Fruit fly (Drosophila melanogaster): ENCODE data around the gene FucT6.
A peak's percentile ranks its signal among the peaks of the same experiment; 100 is the strongest.

The FucT6 gene

DNA sequence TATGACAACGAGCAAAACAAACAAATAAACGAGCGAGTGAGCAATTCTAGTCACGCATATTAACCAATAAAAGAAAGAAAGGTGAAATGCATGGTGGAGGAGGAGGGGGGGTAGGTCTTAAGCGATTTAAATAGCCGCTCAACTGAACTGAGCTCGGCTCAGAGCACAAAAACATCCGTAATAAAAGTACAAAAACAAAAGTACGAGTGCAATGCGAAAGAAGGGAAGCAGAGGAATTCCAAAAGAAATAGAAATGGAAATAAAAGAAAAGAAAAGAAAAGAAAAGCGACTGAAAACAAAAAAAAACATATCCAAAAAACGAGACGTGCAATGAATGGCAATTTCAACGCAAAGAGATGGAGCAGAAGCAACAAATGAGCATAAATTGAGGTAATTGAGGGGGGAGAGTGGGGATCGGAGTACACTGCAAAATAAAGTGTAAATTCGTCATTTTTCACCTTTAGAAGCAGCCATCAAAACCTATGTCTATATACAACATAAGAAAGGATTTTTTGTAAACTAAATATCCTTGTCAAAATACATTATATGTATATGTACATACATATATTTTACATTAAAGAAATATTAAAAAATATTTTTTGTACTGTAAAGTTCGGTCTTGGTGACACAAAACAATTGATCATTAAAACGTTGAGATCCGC is 51.4 kb downstream of the FucT6 start (continued):
- TF ChIP-seq Scr (GFP tag; IDR thresholded peaks at IDR 0.05; ENCODE audit: partially characterized antibody) (no peak), CG14965 (GFP tag; optimal IDR thresholded peaks at IDR 0.05; ENCODE audit: borderline replicate concordance) (no peak), Atf3 (GFP tag; optimal IDR thresholded peaks at IDR 0.05) (no peak), CrebB (tag; optimal IDR thresholded peaks at IDR 0.05) (no peak), CG33557 (GFP tag; optimal IDR thresholded peaks at IDR 0.05) (no peak), chif (GFP tag; optimal IDR thresholded peaks at IDR 0.05) (no peak), CG17912 (GFP tag; optimal IDR thresholded peaks at IDR 0.05) (no peak), Neu2 (GFP tag; optimal IDR thresholded peaks at IDR 0.05; ENCODE audit: borderline replicate concordance) (no peak), CG17328 (GFP tag; IDR thresholded peaks at IDR 0.05) (no peak), CG1529 (GFP tag; optimal IDR thresholded peaks at IDR 0.05) (no peak), CG8290 (GFP tag; optimal IDR thresholded peaks at IDR 0.05) (no peak), CG8290 (tag; optimal IDR thresholded peaks at IDR 0.05) (no peak), Bteb2 (GFP tag; optimal IDR thresholded peaks at IDR 0.05) (no peak), tll (GFP tag; optimal IDR thresholded peaks at IDR 0.05) (no peak), slp2 (GFP tag; optimal IDR thresholded peaks at IDR 0.05) (no peak), CG7963 (GFP tag; IDR thresholded peaks at IDR 0.05; ENCODE audit: partially characterized antibody) (no peak), Ptx1 (GFP tag; IDR thresholded peaks at IDR 0.05) (peak; percentile 24; the same call in 1 of the 2 replicates), Xrp1 (GFP tag; IDR thresholded peaks at IDR 0.05) (0 out of 2 replicates have a peak, but pooled peaks have one; percentile 34), Mrtf (GFP tag; IDR thresholded peaks at IDR 0.05) (no peak), Dref (GFP tag; IDR thresholded peaks at IDR 0.05) (no peak), da (GFP tag; optimal IDR thresholded peaks at IDR 0.05) (no peak), h (optimal IDR thresholded peaks at IDR 0.05) (no peak), CG9215 (GFP tag; IDR thresholded peaks at IDR 0.05) (no peak), nmo (GFP tag; optimal IDR thresholded peaks at IDR 0.05) (peak; percentile 39), CG12744 (GFP tag; optimal IDR thresholded peaks at IDR 0.05) (no peak), Hmx (GFP tag; optimal IDR thresholded peaks at IDR 0.05) (no peak), pum (GFP tag; optimal IDR thresholded peaks at IDR 0.05) (no peak), tna (GFP tag; IDR thresholded peaks at IDR 0.05; ENCODE audit: partially characterized antibody) (no peak), CG14860 (GFP tag; IDR thresholded peaks at IDR 0.05; ENCODE audit: partially characterized antibody) (no peak), Dll (GFP tag; IDR thresholded peaks at IDR 0.05; ENCODE audit: partially characterized antibody) (no peak), crc (GFP tag; optimal IDR thresholded peaks at IDR 0.05) (no peak), mam (GFP tag; optimal IDR thresholded peaks at IDR 0.05) (no peak), jing (GFP tag; optimal IDR thresholded peaks at IDR 0.05) (no peak), Atf6 (GFP tag; IDR thresholded peaks at IDR 0.05) (no peak), pzg (GFP tag; optimal IDR thresholded peaks at IDR 0.05) (no peak), rib (GFP tag; IDR thresholded peaks at IDR 0.05) (no peak), cg (GFP tag; optimal IDR thresholded peaks at IDR 0.05) (no peak), CG33213 (GFP tag; optimal IDR thresholded peaks at IDR 0.05) (no peak), CG9797 (GFP tag; optimal IDR thresholded peaks at IDR 0.05) (no peak), zfh1 (GFP tag; IDR thresholded peaks at IDR 0.05) (no peak), br (optimal IDR thresholded peaks at IDR 0.05) (no peak), Mad (GFP tag; optimal IDR thresholded peaks at IDR 0.05) (no peak), Elba2 (GFP tag; optimal IDR thresholded peaks at IDR 0.05) (no peak), BtbVII (GFP tag; optimal IDR thresholded peaks at IDR 0.05) (no peak), zen (tag; optimal IDR thresholded peaks at IDR 0.05) (no peak), ken (GFP tag; IDR thresholded peaks at IDR 0.05) (no peak), grau (tag; optimal IDR thresholded peaks at IDR 0.05) (peak; percentile 43), CG32772 (GFP tag; IDR thresholded peaks at IDR 0.05) (no peak), sob (GFP tag; IDR thresholded peaks at IDR 0.05) (no peak), dmrt99B (tag; optimal IDR thresholded peaks at IDR 0.05) (peak; percentile 46), Sox102F (GFP tag; optimal IDR thresholded peaks at IDR 0.05) (peak; percentile 68), fd64A (GFP tag; optimal IDR thresholded peaks at IDR 0.05) (no peak)

All from whole organism, embryonic.